Worm (Caenorhabditis elegans) whole organism, late embryonic: ENCODE results near the gene mab-10.

Source experiments
- ama-1 ChIP-seq: fragments of 150-350 bp; optimal IDR thresholded peaks from 2 replicates; lab custom pipeline; 2014
- ceh-19 ChIP-seq: fragments of 200-800 bp; sonication (Bioruptor generic); optimal IDR thresholded peaks from 2 replicates; lab custom pipeline; 2018; ENCODE audit warnings: mild to moderate bottlenecking, missing genetic modification characterization, missing compliant biosample characterization
- dmd-4 ChIP-seq: sonication (generic microtip); optimal IDR thresholded peaks from 2 replicates; lab custom pipeline; 2016; ENCODE audit warnings: borderline replicate concordance, missing genetic modification characterization, missing compliant biosample characterization
- elt-2 ChIP-seq: sonication (generic microtip); optimal IDR thresholded peaks from 2 replicates; lab custom pipeline; 2016; ENCODE audit warnings: missing genetic modification reagents, missing genetic modification characterization, missing compliant biosample characterization
- fkh-10 ChIP-seq: fragments of 150-350 bp; optimal IDR thresholded peaks from 2 replicates; lab custom pipeline; 2014; ENCODE audit warnings: missing biosample characterization, missing genetic modification reagents, missing genetic modification characterization
- lin-11 ChIP-seq: fragments of 200-800 bp; sonication (Bioruptor generic); optimal IDR thresholded peaks from 2 replicates; lab custom pipeline; 2018; ENCODE audit warnings: mild to moderate bottlenecking, missing genetic modification characterization, missing compliant biosample characterization
- mec-3 ChIP-seq: sonication (generic microtip); optimal IDR thresholded peaks from 2 replicates; lab custom pipeline; 2016; ENCODE audit warnings: borderline replicate concordance, missing genetic modification characterization, missing compliant biosample characterization
- nfya-1 ChIP-seq: sonication (generic microtip); optimal IDR thresholded peaks from 2 replicates; lab custom pipeline; 2017; ENCODE audit warnings: missing genetic modification characterization, mild to moderate bottlenecking, missing compliant biosample characterization, antibody characterized with exemption, moderate library complexity
- nhr-11 ChIP-seq: fragments of 150-350 bp; optimal IDR thresholded peaks from 2 replicates; lab custom pipeline; 2014; ENCODE audit warnings: missing biosample characterization, missing genetic modification characterization
- pha-2 ChIP-seq: sonication (generic microtip); optimal IDR thresholded peaks from 2 replicates; lab custom pipeline; 2017; ENCODE audit warnings: mild to moderate bottlenecking, missing genetic modification characterization, missing compliant biosample characterization
- pha-4 ChIP-seq: fragments of 150-350 bp; optimal IDR thresholded peaks from 2 replicates; lab custom pipeline; 2018; ENCODE audit warnings: missing biosample characterization, missing genetic modification reagents, missing genetic modification characterization
- unc-42 ChIP-seq: sonication (generic microtip); optimal IDR thresholded peaks from 2 replicates; lab custom pipeline; 2016; ENCODE audit warnings: missing genotype, missing genetic modification characterization, missing compliant biosample characterization

ce11 chrII:10505949-10506348 lies 21.9 kb upstream of the mab-10 start:
- TF ChIP-seq elt-2 (tag; lab: Kevin White, UChicago) (no peak), nfya-1 (no peak), unc-42 (no peak), ama-1 (lab: Kevin White, UChicago) (no peak), lin-11 (no peak), fkh-10 (no peak), ceh-19 (no peak), pha-4 (no peak), dmd-4 (tag; lab: Kevin White, UChicago) (no peak), mec-3 (tag; lab: Kevin White, UChicago) (no peak), pha-2 (tag; lab: Kevin White, UChicago) (no peak), nhr-11 (tag; lab: Kevin White, UChicago) (no peak)
